Worm (Caenorhabditis elegans): Measurements from ENCODE around the gene C05D11.1.

C05D11.1 gene

ce11 chrIII:6452278-6452677, 15.9 kb downstream of the C05D11.1 start, which contains the start of gene set-1:
Gene set-1 (minus strand): TSS chrIII:6452378.
- TF ChIP-seq flt-1 (GFP tag; IDR thresholded peaks at IDR 0.05) (no peak), B0310.2 (tag; optimal IDR thresholded peaks at IDR 0.05) (no peak), aly-1 (tag; optimal IDR thresholded peaks at IDR 0.05) (no peak), ceh-13 (GFP tag; optimal IDR thresholded peaks at IDR 0.05) (no peak), sea-1 (GFP tag; conservative IDR thresholded peaks at IDR 0.05) (no peak), hnd-1 (tag; optimal IDR thresholded peaks at IDR 0.05) (no peak), tra-4 (tag; optimal IDR thresholded peaks at IDR 0.05) (no peak), F13C5.2 (tag; optimal IDR thresholded peaks at IDR 0.05) (no peak), tbx-11 (GFP tag; IDR thresholded peaks at IDR 0.05) (no peak), ceh-36 (tag; optimal IDR thresholded peaks at IDR 0.05) (no peak), tbx-37 (GFP tag; conservative IDR thresholded peaks at IDR 0.05) (no peak), pes-1 (GFP tag; IDR thresholded peaks at IDR 0.05) (no peak), hmbx-1 (tag; optimal IDR thresholded peaks at IDR 0.05) (no peak), hmg-4 (GFP tag; optimal IDR thresholded peaks at IDR 0.05) (no peak)

DNA sequence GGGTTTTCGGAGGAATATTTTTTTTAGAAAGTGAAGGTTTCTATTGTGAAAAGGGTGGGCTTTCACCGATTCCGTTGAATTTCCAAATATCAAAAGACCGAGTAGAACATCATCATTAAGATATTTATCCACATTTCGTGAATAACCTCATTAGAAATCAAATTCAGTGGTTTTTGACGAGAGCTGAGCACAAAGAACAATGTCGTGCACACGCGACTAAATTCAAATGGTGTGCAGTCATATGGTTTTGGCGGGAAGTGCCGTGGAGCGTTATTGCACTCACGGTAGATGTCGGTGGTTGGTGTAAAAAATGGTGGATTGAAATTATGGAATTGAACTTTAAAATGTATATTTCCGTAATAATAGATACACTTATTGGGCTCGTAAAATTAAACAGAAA, 16.3 kb downstream of the C05D11.1 start:
- no peak for TF ChIP-seq ceh-36 (tag; optimal IDR thresholded peaks at IDR 0.05)
- no peak for TF ChIP-seq tra-4 (tag; optimal IDR thresholded peaks at IDR 0.05)
- no peak for TF ChIP-seq tbx-11 (GFP tag; IDR thresholded peaks at IDR 0.05)
- no peak for TF ChIP-seq scrt-1 (GFP tag; IDR thresholded peaks at IDR 0.05)
- TF ChIP-seq ama-1 (optimal IDR thresholded peaks at IDR 0.05) = no peak
- no peak for TF ChIP-seq hmg-4 (GFP tag; optimal IDR thresholded peaks at IDR 0.05)

DNA sequence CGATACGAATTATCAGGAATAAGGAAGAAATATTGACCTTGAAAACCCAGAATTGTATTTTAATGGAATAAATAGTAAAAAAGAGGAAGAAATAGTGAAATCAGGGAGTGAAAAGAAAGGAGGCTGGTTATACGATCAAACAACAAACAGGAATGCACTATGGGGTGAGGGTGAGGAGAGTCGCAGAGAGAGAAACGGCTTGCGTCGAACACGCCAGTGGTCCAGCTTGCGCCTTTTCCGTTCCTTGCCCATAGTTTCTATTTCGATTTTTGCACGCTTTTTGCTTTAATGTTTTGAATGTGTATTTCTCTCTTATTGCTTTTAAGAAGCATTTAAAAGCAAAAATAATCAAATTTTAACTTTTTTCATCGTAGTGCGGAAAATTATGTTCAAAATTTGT, 17.3 kb downstream of the C05D11.1 start:
- no peak for TF ChIP-seq scrt-1 (GFP tag; IDR thresholded peaks at IDR 0.05)
- no peak for TF ChIP-seq ceh-13 (GFP tag; optimal IDR thresholded peaks at IDR 0.05)
- TF ChIP-seq ets-7 (tag; optimal IDR thresholded peaks at IDR 0.05) = peak; percentile 65
- no peak for TF ChIP-seq aly-1 (tag; optimal IDR thresholded peaks at IDR 0.05)
- peak; percentile 70 for TF ChIP-seq pes-1 (GFP tag; IDR thresholded peaks at IDR 0.05)
- TF ChIP-seq hmbx-1 (tag; optimal IDR thresholded peaks at IDR 0.05) = no peak
- TF ChIP-seq tra-4 (tag; optimal IDR thresholded peaks at IDR 0.05) = no peak
- 0 out of 2 replicates have a peak, but pooled peaks have one; percentile 46 for TF ChIP-seq tbx-37 (GFP tag; conservative IDR thresholded peaks at IDR 0.05)
- TF ChIP-seq B0310.2 (tag; optimal IDR thresholded peaks at IDR 0.05) = peak; percentile 39
- peak; percentile 38; the same call in 1 of the 2 replicates for TF ChIP-seq tbx-11 (GFP tag; IDR thresholded peaks at IDR 0.05)
- 0 out of 2 replicates have a peak, but pooled peaks have one; percentile 42 for TF ChIP-seq flt-1 (GFP tag; IDR thresholded peaks at IDR 0.05)
- TF ChIP-seq F13C5.2 (tag; optimal IDR thresholded peaks at IDR 0.05) = peak; percentile 83
- peak; percentile 64; the same call in 1 of the 2 replicates for TF ChIP-seq sea-1 (GFP tag; conservative IDR thresholded peaks at IDR 0.05)
- peak; percentile 62 for TF ChIP-seq hmg-4 (GFP tag; optimal IDR thresholded peaks at IDR 0.05)
- TF ChIP-seq ama-1 (optimal IDR thresholded peaks at IDR 0.05) = no peak
- peak; percentile 28 for TF ChIP-seq hnd-1 (tag; optimal IDR thresholded peaks at IDR 0.05)
- peak; percentile 37 for TF ChIP-seq ceh-36 (tag; optimal IDR thresholded peaks at IDR 0.05)

DNA sequence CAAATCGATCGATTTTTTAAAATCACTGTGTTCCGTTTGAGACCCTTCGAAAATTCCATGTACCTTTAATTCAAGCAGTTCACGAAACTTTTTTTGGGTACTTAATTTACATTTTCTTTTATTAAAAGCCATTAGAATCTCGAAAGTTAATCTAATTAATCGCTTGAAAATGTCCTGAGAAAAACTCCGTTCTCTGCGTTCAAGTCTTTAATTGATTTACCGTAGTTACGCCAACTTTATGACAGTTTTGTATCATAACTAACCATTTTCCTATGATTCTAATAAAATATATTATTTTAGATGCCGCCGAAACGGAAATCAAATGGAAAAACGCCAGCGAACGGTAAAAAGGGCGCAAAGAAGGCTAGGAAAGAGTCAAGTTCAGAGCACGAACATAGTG, 17.8 kb downstream of the C05D11.1 start, which contains the start of gene jhdm-1:
jhdm-1 (plus strand) TSS at position 301 of the 400 bp plus-strand sequence.
- no peak for TF ChIP-seq hmg-4 (GFP tag; optimal IDR thresholded peaks at IDR 0.05)

DNA sequence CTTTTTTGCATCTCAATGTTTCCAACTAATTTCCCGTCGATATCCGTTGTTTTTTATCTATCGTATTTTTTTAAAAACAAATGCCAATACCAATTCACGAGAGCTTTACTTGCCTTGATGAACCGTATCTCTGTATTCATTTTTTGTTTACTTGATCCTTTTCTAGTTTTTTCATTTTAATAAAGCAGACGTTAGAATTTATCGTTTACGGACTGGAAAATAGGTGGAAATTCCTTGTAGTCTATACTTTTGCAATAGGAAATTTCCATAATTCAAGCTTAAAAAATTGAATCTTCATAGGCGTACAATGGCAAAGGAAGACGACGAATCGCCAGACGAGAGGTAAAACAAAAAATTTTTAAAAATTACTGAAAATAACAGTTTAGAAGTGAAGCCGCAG, 23.4 kb downstream of the C05D11.1 start, which contains the start of gene algn-1:
algn-1 (plus strand) TSS at position 301 of the 400 bp plus-strand sequence.
- TF ChIP-seq scrt-1 (GFP tag; IDR thresholded peaks at IDR 0.05) (no peak), ama-1 (optimal IDR thresholded peaks at IDR 0.05) (no peak), flt-1 (GFP tag; IDR thresholded peaks at IDR 0.05) (no peak)

ce11 chrIII:6462610-6463009, 26.2 kb downstream of the C05D11.1 start, which contains the start of gene T26A5.8:
Gene T26A5.8 (minus strand): TSS chrIII:6462856.
- TF ChIP-seq aly-1 (tag; optimal IDR thresholded peaks at IDR 0.05) (no peak), scrt-1 (GFP tag; IDR thresholded peaks at IDR 0.05) (no peak), hmbx-1 (tag; optimal IDR thresholded peaks at IDR 0.05) (no peak), tbx-11 (GFP tag; IDR thresholded peaks at IDR 0.05) (no peak), hnd-1 (tag; optimal IDR thresholded peaks at IDR 0.05) (no peak), hmg-4 (GFP tag; optimal IDR thresholded peaks at IDR 0.05) (no peak), tra-4 (tag; optimal IDR thresholded peaks at IDR 0.05) (no peak), flt-1 (GFP tag; IDR thresholded peaks at IDR 0.05) (no peak), ceh-36 (tag; optimal IDR thresholded peaks at IDR 0.05) (no peak), ceh-13 (GFP tag; optimal IDR thresholded peaks at IDR 0.05) (no peak), ets-7 (tag; optimal IDR thresholded peaks at IDR 0.05) (no peak), sea-1 (GFP tag; conservative IDR thresholded peaks at IDR 0.05) (no peak), tbx-37 (GFP tag; conservative IDR thresholded peaks at IDR 0.05) (no peak)

ce11 chrIII:6463679-6464078, 27.3 kb downstream of the C05D11.1 start, which contains the start of gene dlc-1:
Gene dlc-1 (minus strand): TSS chrIII:6463779.
- TF ChIP-seq hmg-4 (GFP tag; optimal IDR thresholded peaks at IDR 0.05) (no peak), scrt-1 (GFP tag; IDR thresholded peaks at IDR 0.05) (no peak), ets-7 (tag; optimal IDR thresholded peaks at IDR 0.05) (no peak), aly-1 (tag; optimal IDR thresholded peaks at IDR 0.05) (no peak), hmbx-1 (tag; optimal IDR thresholded peaks at IDR 0.05) (no peak), B0310.2 (tag; optimal IDR thresholded peaks at IDR 0.05) (no peak), tbx-37 (GFP tag; conservative IDR thresholded peaks at IDR 0.05) (no peak), ceh-13 (GFP tag; optimal IDR thresholded peaks at IDR 0.05) (no peak), flt-1 (GFP tag; IDR thresholded peaks at IDR 0.05) (no peak)

DNA sequence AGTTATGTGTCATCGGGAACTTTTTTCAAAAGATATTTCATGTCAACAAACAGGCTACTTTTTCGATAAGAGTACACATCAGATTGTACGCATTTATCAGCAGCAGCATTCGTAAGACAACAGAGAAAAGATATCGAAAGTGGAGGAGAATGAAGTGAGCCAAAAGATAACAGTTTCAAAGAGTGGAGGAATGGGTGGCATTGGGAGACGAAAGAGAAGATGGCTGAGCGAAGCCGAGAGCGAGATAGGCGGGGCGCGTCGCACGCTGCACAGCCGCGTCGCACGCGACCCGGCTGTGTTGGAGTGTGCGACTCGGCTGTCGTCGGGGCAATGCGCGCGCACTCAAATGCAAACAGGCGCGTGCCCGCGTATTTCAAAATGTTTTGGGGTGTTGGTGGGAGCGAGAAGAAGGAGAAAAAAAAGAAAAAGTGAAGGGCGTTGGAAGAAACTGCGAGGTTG, 27.7 kb downstream of the C05D11.1 start:
- TF ChIP-seq F13C5.2 (tag; optimal IDR thresholded peaks at IDR 0.05) (peak; percentile 29), sea-1 (GFP tag; conservative IDR thresholded peaks at IDR 0.05) (0 out of 2 replicates have a peak, but pooled peaks have one; percentile 19), hmbx-1 (tag; optimal IDR thresholded peaks at IDR 0.05) (no peak), flt-1 (GFP tag; IDR thresholded peaks at IDR 0.05) (0 out of 2 replicates have a peak, but pooled peaks have one; percentile 22), ama-1 (optimal IDR thresholded peaks at IDR 0.05) (no peak), aly-1 (tag; optimal IDR thresholded peaks at IDR 0.05) (peak; percentile 66), hmg-4 (GFP tag; optimal IDR thresholded peaks at IDR 0.05) (peak; percentile 39), ceh-36 (tag; optimal IDR thresholded peaks at IDR 0.05) (no peak), tbx-37 (GFP tag; conservative IDR thresholded peaks at IDR 0.05) (no peak), tra-4 (tag; optimal IDR thresholded peaks at IDR 0.05) (no peak), ets-7 (tag; optimal IDR thresholded peaks at IDR 0.05) (no peak), hnd-1 (tag; optimal IDR thresholded peaks at IDR 0.05) (no peak), scrt-1 (GFP tag; IDR thresholded peaks at IDR 0.05) (no peak)
